Fruit fly (Drosophila melanogaster): ENCODE data around the gene CG11695.

- TF ChIP-seq Mnt (GFP tag; optimal IDR thresholded peaks at IDR 0.05) (peak; percentile 77), Crg-1 (GFP tag; optimal IDR thresholded peaks at IDR 0.05) (no peak), pad (GFP tag; optimal IDR thresholded peaks at IDR 0.05) (no peak), ovo (GFP tag; optimal IDR thresholded peaks at IDR 0.05) (no peak), CG11617 (GFP tag; optimal IDR thresholded peaks at IDR 0.05) (peak; percentile 18), Clk (GFP tag; optimal IDR thresholded peaks at IDR 0.05) (no peak), CG7045 (GFP tag; optimal IDR thresholded peaks at IDR 0.05) (no peak), CG5204 (GFP tag; optimal IDR thresholded peaks at IDR 0.05) (no peak), CG1620 (GFP tag; optimal IDR thresholded peaks at IDR 0.05) (no peak)
Measured at dm6 chrX:11558389-11558908, 18.2 kb upstream of the CG11695 start, which contains the start of gene CG1572.
